Comparison of ENCODE assay signal across 7 fruit fly cellular contexts in genomic region chr3R:29773833-29774324, dm6.
A peak's percentile ranks its signal among the peaks of the same experiment; 100 is the strongest.
TF ChIP-seq lines count a peak whose summit lies in the region.

No protein-coding gene starts in this region.

- TF ChIP-seq CTCF in whole organism, embryonic (GFP tag; optimal IDR thresholded peaks at IDR 0.05; lab: Kevin White, UChicago) = no peak

TF ChIP-seq in Kc167, 6 proteins besides CTCF, POLR2A, EP300 and RAD21:
- TF ChIP-seq insv (optimal IDR thresholded peaks at IDR 0.05; lab: Kevin White, UChicago) = no peak
- peak; percentile 61 for TF ChIP-seq psq (optimal IDR thresholded peaks at IDR 0.05; lab: Kevin White, UChicago)

TF ChIP-seq in whole organism, 6 proteins besides CTCF, POLR2A, EP300 and RAD21:
- TF ChIP-seq pan (optimal IDR thresholded peaks at IDR 0.05; lab: Kevin White, UChicago) (peak; percentile 43), EcR (GFP tag; optimal IDR thresholded peaks at IDR 0.05; lab: Kevin White, UChicago) (no peak), Dll (optimal IDR thresholded peaks at IDR 0.05; lab: Kevin White, UChicago) (no peak)

TF ChIP-seq in whole organism, adult, 20 proteins besides CTCF, POLR2A, EP300 and RAD21 (continues in another document):
- peak; percentile 59 for TF ChIP-seq bab1 (GFP tag; optimal IDR thresholded peaks at IDR 0.05; lab: Kevin White, UChicago)
- no peak for TF ChIP-seq cic (GFP tag; optimal IDR thresholded peaks at IDR 0.05; lab: Kevin White, UChicago)
- peak; percentile 36 for TF ChIP-seq pad (GFP tag; optimal IDR thresholded peaks at IDR 0.05; lab: Kevin White, UChicago)
- peak; percentile 34 for TF ChIP-seq Mnt (GFP tag; optimal IDR thresholded peaks at IDR 0.05; lab: Kevin White, UChicago)
- peak in 1 of 2 experiments; percentile 8 for TF ChIP-seq cnc (optimal IDR thresholded peaks at IDR 0.05; lab: Kevin White, UChicago)
- TF ChIP-seq CG14711 (tag; optimal IDR thresholded peaks at IDR 0.05; lab: Kevin White, UChicago) = peak; percentile 55
- TF ChIP-seq CG5204 (GFP tag; optimal IDR thresholded peaks at IDR 0.05; lab: Kevin White, UChicago) = peak; percentile 93
- TF ChIP-seq kay (GFP tag; lab: Kevin White, UChicago; ENCODE audit: borderline replicate concordance) = no peak
- TF ChIP-seq CG11617 (GFP tag; optimal IDR thresholded peaks at IDR 0.05; lab: Kevin White, UChicago) = peak; percentile 88
- peak; percentile 62 for TF ChIP-seq CG1620 (GFP tag; optimal IDR thresholded peaks at IDR 0.05; lab: Kevin White, UChicago)
- peak; percentile 74 for TF ChIP-seq CG33017 (tag; optimal IDR thresholded peaks at IDR 0.05; lab: Kevin White, UChicago)
- peak; percentile 63 for TF ChIP-seq tj (GFP tag; optimal IDR thresholded peaks at IDR 0.05; lab: Kevin White, UChicago)
- TF ChIP-seq Hr96 (GFP tag; optimal IDR thresholded peaks at IDR 0.05; lab: Kevin White, UChicago) = peak; percentile 75
- TF ChIP-seq ovo (GFP tag; optimal IDR thresholded peaks at IDR 0.05; lab: Kevin White, UChicago) = peak; percentile 69
- TF ChIP-seq toe (GFP tag; optimal IDR thresholded peaks at IDR 0.05; lab: Kevin White, UChicago) = peak; percentile 87
- peak; percentile 86 for TF ChIP-seq CG7045 (GFP tag; optimal IDR thresholded peaks at IDR 0.05; lab: Kevin White, UChicago)
- no peak for TF ChIP-seq Crg-1 (GFP tag; optimal IDR thresholded peaks at IDR 0.05; lab: Kevin White, UChicago)

TF ChIP-seq in whole organism, embryonic, 481 proteins besides CTCF, POLR2A, EP300 and RAD21 (continues in another document):
- peak; percentile 76 for TF ChIP-seq bab2 (GFP tag; optimal IDR thresholded peaks at IDR 0.05; lab: Kevin White, UChicago)
- TF ChIP-seq CG6175 (GFP tag; IDR thresholded peaks at IDR 0.05; lab: Robert Waterston, UW) = peak; percentile 71; the same call in 2 of the 3 replicates
- TF ChIP-seq Lpt (GFP tag; optimal IDR thresholded peaks at IDR 0.05; lab: Kevin White, UChicago) = no peak
- peak; percentile 69; the same call in 1 of the 2 replicates for TF ChIP-seq ham (GFP tag; IDR thresholded peaks at IDR 0.05; lab: Robert Waterston, UW)
- TF ChIP-seq cwo (GFP tag; optimal IDR thresholded peaks at IDR 0.05; lab: Kevin White, UChicago) = peak; percentile 76
- peak; percentile 41 for TF ChIP-seq luna (GFP tag; optimal IDR thresholded peaks at IDR 0.05; lab: Kevin White, UChicago)
- no peak for TF ChIP-seq CG15479 (GFP tag; optimal IDR thresholded peaks at IDR 0.05; lab: Kevin White, UChicago)
- TF ChIP-seq gem (tag; optimal IDR thresholded peaks at IDR 0.05; lab: Kevin White, UChicago) = peak; percentile 84
- TF ChIP-seq abd-A (tag; optimal IDR thresholded peaks at IDR 0.05; lab: Kevin White, UChicago) = no peak
- TF ChIP-seq Nf-YC (tag; optimal IDR thresholded peaks at IDR 0.05; lab: Kevin White, UChicago) = peak; percentile 51
- peak; percentile 18 for TF ChIP-seq CG15601 (tag; optimal IDR thresholded peaks at IDR 0.05; lab: Kevin White, UChicago)
- 0 out of 3 replicates have a peak, but pooled peaks have one; percentile 18 for TF ChIP-seq C15 (GFP tag; IDR thresholded peaks at IDR 0.05; lab: Robert Waterston, UW)
- TF ChIP-seq lbe (GFP tag; optimal IDR thresholded peaks at IDR 0.05; lab: Kevin White, UChicago) = no peak
- peak; percentile 30 for TF ChIP-seq NC2β (GFP tag; optimal IDR thresholded peaks at IDR 0.05; lab: Kevin White, UChicago)
- TF ChIP-seq Optix (GFP tag; IDR thresholded peaks at IDR 0.05; lab: Robert Waterston, UW) = peak; percentile 70; the same call in 1 of the 3 replicates
- peak; percentile 61 for TF ChIP-seq odd (GFP tag; optimal IDR thresholded peaks at IDR 0.05; lab: Kevin White, UChicago)
- no peak for TF ChIP-seq CG2129 (GFP tag; IDR thresholded peaks at IDR 0.05; lab: Robert Waterston, UW; ENCODE audit: partially characterized antibody)

TF ChIP-seq in whole organism, prepupa, 60 proteins besides CTCF, POLR2A, EP300 and RAD21 (continues in another document):
- peak; percentile 71 for TF ChIP-seq achi (GFP tag; optimal IDR thresholded peaks at IDR 0.05; lab: Kevin White, UChicago)
- TF ChIP-seq lz (GFP tag; optimal IDR thresholded peaks at IDR 0.05; lab: Kevin White, UChicago) = peak; percentile 76
- TF ChIP-seq CG9139 (GFP tag; optimal IDR thresholded peaks at IDR 0.05; lab: Kevin White, UChicago) = peak; percentile 59
- peak; percentile 81 for TF ChIP-seq topi (GFP tag; optimal IDR thresholded peaks at IDR 0.05; lab: Kevin White, UChicago)
- TF ChIP-seq net (GFP tag; optimal IDR thresholded peaks at IDR 0.05; lab: Kevin White, UChicago) = peak; percentile 76
- TF ChIP-seq fd59A (GFP tag; optimal IDR thresholded peaks at IDR 0.05; lab: Kevin White, UChicago) = peak; percentile 79
- peak; percentile 68 for TF ChIP-seq CG6276 (GFP tag; optimal IDR thresholded peaks at IDR 0.05; lab: Kevin White, UChicago)
- peak; percentile 16 for TF ChIP-seq CG8319 (GFP tag; optimal IDR thresholded peaks at IDR 0.05; lab: Kevin White, UChicago)
- peak; percentile 81 for TF ChIP-seq CG15336 (GFP tag; IDR thresholded peaks at IDR 0.05; lab: Robert Waterston, UW)
- peak; percentile 73 for TF ChIP-seq CG3032 (tag; optimal IDR thresholded peaks at IDR 0.05; lab: Kevin White, UChicago)
- no peak for TF ChIP-seq CG6854 (GFP tag; optimal IDR thresholded peaks at IDR 0.05; lab: Kevin White, UChicago)
- peak; percentile 78 for TF ChIP-seq Sox15 (GFP tag; optimal IDR thresholded peaks at IDR 0.05; lab: Kevin White, UChicago)
- TF ChIP-seq CG31627 (GFP tag; optimal IDR thresholded peaks at IDR 0.05; lab: Kevin White, UChicago) = peak; percentile 80
- peak; percentile 81 for TF ChIP-seq acj6 (GFP tag; optimal IDR thresholded peaks at IDR 0.05; lab: Kevin White, UChicago)
- peak; percentile 73 for TF ChIP-seq CG6808 (GFP tag; optimal IDR thresholded peaks at IDR 0.05; lab: Kevin White, UChicago)
- peak; percentile 37 for TF ChIP-seq fd85E (GFP tag; optimal IDR thresholded peaks at IDR 0.05; lab: Kevin White, UChicago)
- TF ChIP-seq CG11762 (GFP tag; optimal IDR thresholded peaks at IDR 0.05; lab: Kevin White, UChicago; ENCODE audit: insufficient read depth) = peak; percentile 52
- TF ChIP-seq Hr39 (GFP tag; optimal IDR thresholded peaks at IDR 0.05; lab: Kevin White, UChicago) = peak; percentile 86

TF ChIP-seq in whole organism, pupa, 21 proteins besides CTCF, POLR2A, EP300 and RAD21 (continues in another document):
- TF ChIP-seq Pif1B (GFP tag; optimal IDR thresholded peaks at IDR 0.05; lab: Kevin White, UChicago) (peak; percentile 70), CG13204 (GFP tag; optimal IDR thresholded peaks at IDR 0.05; lab: Kevin White, UChicago) (peak; percentile 53), CG9948 (tag; optimal IDR thresholded peaks at IDR 0.05; lab: Kevin White, UChicago) (peak; percentile 74), rn (GFP tag; IDR thresholded peaks at IDR 0.05; lab: Robert Waterston, UW) (peak; percentile 67; the same call in 1 of the 2 replicates), CG12605 (GFP tag; IDR thresholded peaks at IDR 0.05; lab: Robert Waterston, UW) (no peak), CG15710 (tag; optimal IDR thresholded peaks at IDR 0.05; lab: Kevin White, UChicago) (peak; percentile 86), CG8159 (tag; optimal IDR thresholded peaks at IDR 0.05; lab: Kevin White, UChicago) (peak; percentile 83), Pif1A (GFP tag; optimal IDR thresholded peaks at IDR 0.05; lab: Kevin White, UChicago) (peak; percentile 82), Ets98B (GFP tag; IDR thresholded peaks at IDR 0.05; lab: Robert Waterston, UW) (peak; percentile 43; the same call in 1 of the 2 replicates), CG8301 (tag; optimal IDR thresholded peaks at IDR 0.05; lab: Kevin White, UChicago) (peak; percentile 80), CG14655 (GFP tag; optimal IDR thresholded peaks at IDR 0.05; lab: Kevin White, UChicago) (peak; percentile 84), CG4496 (GFP tag; IDR thresholded peaks at IDR 0.05; lab: Robert Waterston, UW) (peak; percentile 78; the same call in 2 of the 3 replicates), fd96Ca (GFP tag; IDR thresholded peaks at IDR 0.05; lab: Robert Waterston, UW) (peak; percentile 86), CG34367 (tag; optimal IDR thresholded peaks at IDR 0.05; lab: Kevin White, UChicago) (peak; percentile 78), CG17806 (tag; optimal IDR thresholded peaks at IDR 0.05; lab: Kevin White, UChicago) (peak; percentile 68), D1 (tag; optimal IDR thresholded peaks at IDR 0.05; lab: Kevin White, UChicago) (no peak), CG32121 (GFP tag; IDR thresholded peaks at IDR 0.05; lab: Robert Waterston, UW) (peak; percentile 78), gl (tag; optimal IDR thresholded peaks at IDR 0.05; lab: Kevin White, UChicago) (peak; percentile 50), Snoo (tag; optimal IDR thresholded peaks at IDR 0.05; lab: Kevin White, UChicago) (peak; percentile 4)

TF ChIP-seq in whole organism, wandering third instar larva, 38 proteins besides CTCF, POLR2A, EP300 and RAD21 (continues in another document):
- no peak for TF ChIP-seq Dif (GFP tag; optimal IDR thresholded peaks at IDR 0.05; lab: Kevin White, UChicago; ENCODE audit: partially characterized antibody)
- no peak for TF ChIP-seq usp (GFP tag; optimal IDR thresholded peaks at IDR 0.05; lab: Kevin White, UChicago)
- peak; percentile 46 for TF ChIP-seq Mio (GFP tag; optimal IDR thresholded peaks at IDR 0.05; lab: Kevin White, UChicago)
- no peak for TF ChIP-seq Abd-B (GFP tag; optimal IDR thresholded peaks at IDR 0.05; lab: Kevin White, UChicago)
- peak; percentile 81 for TF ChIP-seq HLH106 (tag; optimal IDR thresholded peaks at IDR 0.05; lab: Kevin White, UChicago)
- TF ChIP-seq psq (GFP tag; optimal IDR thresholded peaks at IDR 0.05; lab: Kevin White, UChicago) = no peak
- no peak for TF ChIP-seq jim (GFP tag; optimal IDR thresholded peaks at IDR 0.05; lab: Kevin White, UChicago)
- no peak for TF ChIP-seq Dfd (GFP tag; optimal IDR thresholded peaks at IDR 0.05; lab: Kevin White, UChicago)
- TF ChIP-seq dsf (GFP tag; optimal IDR thresholded peaks at IDR 0.05; lab: Kevin White, UChicago; ENCODE audit: borderline replicate concordance) = no peak
- no peak for TF ChIP-seq Hr83 (GFP tag; optimal IDR thresholded peaks at IDR 0.05; lab: Kevin White, UChicago; ENCODE audit: poor library complexity, severe bottlenecking)
- no peak for TF ChIP-seq Vsx2 (GFP tag; optimal IDR thresholded peaks at IDR 0.05; lab: Kevin White, UChicago; ENCODE audit: partially characterized antibody)
- TF ChIP-seq CG9705 (GFP tag; optimal IDR thresholded peaks at IDR 0.05; lab: Kevin White, UChicago) = peak; percentile 58
- TF ChIP-seq CrebA (GFP tag; optimal IDR thresholded peaks at IDR 0.05; lab: Kevin White, UChicago; ENCODE audit: borderline replicate concordance) = no peak
- peak; percentile 79 for TF ChIP-seq woc (GFP tag; optimal IDR thresholded peaks at IDR 0.05; lab: Kevin White, UChicago)
- no peak for TF ChIP-seq Rel (GFP tag; optimal IDR thresholded peaks at IDR 0.05; lab: Kevin White, UChicago)
- TF ChIP-seq Rel (tag; optimal IDR thresholded peaks at IDR 0.05; lab: Kevin White, UChicago) = peak; percentile 90
- TF ChIP-seq foxo (GFP tag; optimal IDR thresholded peaks at IDR 0.05; lab: Kevin White, UChicago) = peak; percentile 51 to 85
- TF ChIP-seq lola (GFP tag; optimal IDR thresholded peaks at IDR 0.05; lab: Kevin White, UChicago) = no peak
- TF ChIP-seq dmrt93B (GFP tag; optimal IDR thresholded peaks at IDR 0.05; lab: Kevin White, UChicago) = peak; percentile 61
- peak; percentile 78 for TF ChIP-seq rgr (GFP tag; optimal IDR thresholded peaks at IDR 0.05; lab: Kevin White, UChicago)
- TF ChIP-seq Hnf4 (GFP tag; optimal IDR thresholded peaks at IDR 0.05; lab: Kevin White, UChicago) = peak; percentile 38
